Worm (Caenorhabditis elegans): Measurements from ENCODE around the gene unc-98.

DNA sequence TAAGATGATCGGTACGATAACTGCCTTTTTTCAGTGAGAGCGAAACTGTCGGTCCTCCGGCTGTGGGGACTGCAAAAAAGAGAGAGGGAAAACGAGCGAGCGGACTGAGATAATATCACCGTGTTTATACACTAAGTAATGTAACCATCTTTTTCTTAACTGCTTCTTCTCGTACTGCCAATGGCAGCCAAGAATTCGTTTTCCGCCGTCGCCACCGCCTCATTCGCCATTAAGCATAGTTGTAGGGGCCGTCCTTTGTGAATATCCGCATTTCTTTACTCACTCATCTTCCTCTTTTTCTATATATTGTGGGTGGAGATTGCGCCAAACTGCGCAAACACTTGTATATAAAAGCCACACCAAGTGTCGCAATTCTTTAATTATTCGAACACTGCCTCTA, 26.9 kb downstream of the unc-98 start, which contains the start of gene col-174:
- TF ChIP-seq tab-1 (GFP tag; IDR thresholded peaks at IDR 0.05) (no peak), flt-1 (GFP tag; IDR thresholded peaks at IDR 0.05) (no peak)
